Fruit fly (Drosophila melanogaster) whole organism, wandering third instar larva: ENCODE data around the gene Pgm1.

Experiments used
- Abd-B ChIP-seq: fragments of >200 bp; optimal IDR thresholded peaks from 2 replicates; lab custom pipeline; 2017; ENCODE audit warnings: missing biosample characterization, missing genetic modification characterization
- CrebA ChIP-seq: fragments of 200-800 bp; sonication (Bioruptor generic); optimal IDR thresholded peaks from 2 replicates; lab custom pipeline; 2016; ENCODE audit warnings: missing biosample characterization, mild to moderate bottlenecking, missing genetic modification characterization, borderline replicate concordance
- GATAd ChIP-seq: sonication (Bioruptor generic); optimal IDR thresholded peaks from 2 replicates; lab custom pipeline; 2016; ENCODE audit warnings: missing biosample characterization, missing genetic modification characterization
- Hr78 ChIP-seq: fragments of >200 bp; optimal IDR thresholded peaks from 2 replicates; lab custom pipeline; 2017; ENCODE audit warnings: missing biosample characterization, missing genetic modification characterization
- Hr83 ChIP-seq: fragments of 200-300 bp; sonication (Bioruptor generic); optimal IDR thresholded peaks from 2 replicates; lab custom pipeline; 2016; ENCODE audit warnings: missing biosample characterization, mild to moderate bottlenecking, missing genetic modification characterization, moderate library complexity; ENCODE audit not compliant: poor library complexity, severe bottlenecking
- Myc ChIP-seq: fragments of >200 bp; optimal IDR thresholded peaks from 2 replicates; lab custom pipeline; 2017
- N ChIP-seq: fragments of >200 bp; optimal IDR thresholded peaks from 2 replicates; lab custom pipeline; 2018; ENCODE audit warnings: missing biosample characterization, missing external identifiers, missing genetic modification characterization
- Sp1 ChIP-seq: fragments of 200-800 bp; sonication (Bioruptor generic); optimal IDR thresholded peaks from 3 replicates; lab custom pipeline; 2019; ENCODE audit warnings: missing biosample characterization, mild to moderate bottlenecking, missing genetic modification characterization, moderate library complexity
- br ChIP-seq: fragments of 200-800 bp; sonication (Bioruptor generic); optimal IDR thresholded peaks from 2 replicates; lab custom pipeline; 2016; ENCODE audit warnings: missing biosample characterization, missing genetic modification characterization
- brk ChIP-seq: fragments of 200-800 bp; sonication (Bioruptor generic); optimal IDR thresholded peaks from 2 replicates; lab custom pipeline; 2016; ENCODE audit warnings: missing biosample characterization, mild to moderate bottlenecking, missing genetic modification characterization
- ey ChIP-seq: fragments of 200-800 bp; sonication (Bioruptor generic); optimal IDR thresholded peaks from 2 replicates; lab custom pipeline; 2016; ENCODE audit warnings: missing biosample characterization, missing genetic modification characterization
- foxo ChIP-seq, 2 experiments: fragments of 200-800 bp; sonication (Bioruptor generic); optimal IDR thresholded peaks; 2 replicates in 1 of 2; 3 replicates in 1 of 2; lab custom pipeline; 2016 to 2017; ENCODE audit warnings: missing biosample characterization in 2 of 2, missing genetic modification characterization in 2 of 2
- lola ChIP-seq: fragments of >200 bp; optimal IDR thresholded peaks from 2 replicates; lab custom pipeline; 2017; ENCODE audit warnings: missing biosample characterization, missing genetic modification characterization
- psq ChIP-seq: fragments of 200-800 bp; sonication (Bioruptor generic); optimal IDR thresholded peaks from 3 replicates; lab custom pipeline; 2017; ENCODE audit warnings: missing biosample characterization, mild to moderate bottlenecking, missing genetic modification characterization, moderate library complexity

dm6 chr3L:16113607-16114337 lies 14.6 kb downstream of the Pgm1 start:
- TF ChIP-seq Hr78 (GFP tag; lab: Kevin White, UChicago): no peak
- TF ChIP-seq psq (GFP tag; lab: Kevin White, UChicago): peak; percentile 96
- peak; percentile 90 for TF ChIP-seq br (GFP tag; lab: Kevin White, UChicago)
- TF ChIP-seq Sp1 (GFP tag; lab: Kevin White, UChicago): peak; percentile 84
- no peak for TF ChIP-seq Abd-B (GFP tag; lab: Kevin White, UChicago)
- TF ChIP-seq lola: no peak
- peak; percentile 50 to 93 for TF ChIP-seq foxo (GFP tag; optimal IDR thresholded peaks at IDR 0.05; lab: Kevin White, UChicago)
- TF ChIP-seq Myc (lab: Kevin White, UChicago): no peak
- no peak for TF ChIP-seq N (GFP tag; lab: Kevin White, UChicago)
- TF ChIP-seq Hr83 (GFP tag; lab: Kevin White, UChicago): peak; percentile 73
- no peak for TF ChIP-seq brk (GFP tag; lab: Kevin White, UChicago)
- TF ChIP-seq ey: peak; percentile 92
- TF ChIP-seq CrebA: no peak
- peak; percentile 39 for TF ChIP-seq GATAd (GFP tag; lab: Kevin White, UChicago)
